Fruit fly (Drosophila melanogaster) whole organism, embryonic: ENCODE data around the gene CG1951.

ENCODE experiments used
- Atf3 ChIP-seq: fragments of 200-800 bp; sonication (Bioruptor generic); optimal IDR thresholded peaks from 3 replicates; lab custom pipeline; 2016; ENCODE audit warnings: missing biosample characterization, missing genetic modification characterization
- BtbVII ChIP-seq: fragments of 200-800 bp; sonication (Bioruptor generic); optimal IDR thresholded peaks from 3 replicates; lab custom pipeline; 2017; ENCODE audit warnings: missing biosample characterization, mild to moderate bottlenecking, missing genetic modification characterization
- CG10147 ChIP-seq: fragments of 200-800 bp; sonication (Bioruptor generic); optimal IDR thresholded peaks from 2 replicates; lab custom pipeline; 2019; ENCODE audit warnings: missing biosample characterization, mild to moderate bottlenecking, missing genetic modification characterization, moderate library complexity
- CG10543 ChIP-seq: fragments of 200-800 bp; sonication (Bioruptor generic); optimal IDR thresholded peaks from 3 replicates; lab custom pipeline; 2017; ENCODE audit warnings: missing biosample characterization, mild to moderate bottlenecking, missing genetic modification characterization, moderate library complexity
- CG11560 ChIP-seq: fragments of 200-800 bp; sonication (Bioruptor generic); IDR thresholded peaks from 3 replicates; pipeline ENCODE4 v1.3.6; 2022; ENCODE audit warnings: missing biosample characterization, missing genetic modification characterization
- CG12219 ChIP-seq: fragments of 200-800 bp; sonication (Bioruptor generic); optimal IDR thresholded peaks from 3 replicates; lab custom pipeline; 2018; ENCODE audit warnings: missing biosample characterization, mild to moderate bottlenecking, missing genetic modification characterization
- CG12236 ChIP-seq: fragments of 200-800 bp; sonication (Bioruptor generic); optimal IDR thresholded peaks from 2 replicates; lab custom pipeline; 2016; ENCODE audit warnings: missing biosample characterization, missing genetic modification characterization
- CG13424 ChIP-seq: fragments of 200-800 bp; sonication (Bioruptor generic); optimal IDR thresholded peaks from 2 replicates; lab custom pipeline; 2019; ENCODE audit warnings: missing biosample characterization, mild to moderate bottlenecking, missing genetic modification characterization, moderate library complexity
- CG14014 ChIP-seq: fragments of 200-800 bp; sonication (Bioruptor generic); IDR thresholded peaks from 2 replicates; pipeline ENCODE4 v1.3.6; 2022; ENCODE audit warnings: missing biosample characterization, missing genetic modification characterization
- CG15479 ChIP-seq: fragments of 200-800 bp; sonication (Bioruptor generic); optimal IDR thresholded peaks from 3 replicates; lab custom pipeline; 2019; ENCODE audit warnings: missing biosample characterization, mild to moderate bottlenecking, missing genetic modification characterization, moderate library complexity
- CG15514 ChIP-seq: fragments of 200-800 bp; sonication (Bioruptor generic); optimal IDR thresholded peaks from 3 replicates; lab custom pipeline; 2017; ENCODE audit warnings: missing biosample characterization, missing genetic modification characterization, mild to moderate bottlenecking, moderate library complexity, missing genetic modification reagents
- CG17385 ChIP-seq: fragments of 200-800 bp; sonication (Bioruptor generic); optimal IDR thresholded peaks from 3 replicates; lab custom pipeline; 2018; ENCODE audit warnings: missing biosample characterization, mild to moderate bottlenecking, missing genetic modification characterization
- CG30020 ChIP-seq: fragments of 200-800 bp; optimal IDR thresholded peaks from 2 replicates; lab custom pipeline; 2019; ENCODE audit warnings: missing biosample characterization, mild to moderate bottlenecking, missing genetic modification characterization, moderate library complexity
- CG4404 ChIP-seq: fragments of 200-800 bp; sonication (Bioruptor generic); IDR thresholded peaks from 2 replicates; pipeline ENCODE4 v1.3.6; 2022; ENCODE audit warnings: missing biosample characterization, missing genetic modification characterization
- CG6272 ChIP-seq: fragments of 200-800 bp; sonication (Bioruptor generic); IDR thresholded peaks from 2 replicates; pipeline ENCODE4 v1.3.6; 2022; ENCODE audit warnings: missing biosample characterization, missing genetic modification characterization
- CG6683 ChIP-seq: fragments of 200-800 bp; sonication (Bioruptor generic); optimal IDR thresholded peaks from 2 replicates; lab custom pipeline; 2017; ENCODE audit warnings: missing biosample characterization, mild to moderate bottlenecking, missing genetic modification characterization, missing genetic modification reagents
- CoRest ChIP-seq: fragments of 200-800 bp; sonication (Bioruptor generic); optimal IDR thresholded peaks from 3 replicates; lab custom pipeline; 2018; ENCODE audit warnings: missing biosample characterization, mild to moderate bottlenecking, missing genetic modification characterization, moderate library complexity
- Elba2 ChIP-seq: fragments of 200-800 bp; sonication (Bioruptor generic); optimal IDR thresholded peaks from 3 replicates; lab custom pipeline; 2016; ENCODE audit warnings: missing biosample characterization, missing genetic modification characterization
- Gug ChIP-seq: fragments of 200-800 bp; sonication (Bioruptor generic); IDR thresholded peaks from 4 replicates; pipeline ENCODE4 v1.3.6; 2022; ENCODE audit warnings: missing biosample characterization, missing genetic modification characterization
- HLH54F ChIP-seq: fragments of 200-800 bp; sonication (Bioruptor generic); optimal IDR thresholded peaks from 3 replicates; lab custom pipeline; 2016; ENCODE audit warnings: missing biosample characterization, missing genetic modification characterization
- Jarid2 ChIP-seq: fragments of 200-800 bp; sonication (Bioruptor generic); optimal IDR thresholded peaks from 3 replicates; lab custom pipeline; 2017; ENCODE audit warnings: mild to moderate bottlenecking, missing biosample characterization, missing genetic modification reagents, missing genetic modification characterization
- MBD-R2 ChIP-seq: fragments of 200-800 bp; sonication (Bioruptor generic); IDR thresholded peaks from 2 replicates; pipeline ENCODE4 v1.3.6; 2022; ENCODE audit warnings: missing biosample characterization, missing genetic modification characterization
- Myb ChIP-seq: fragments of 200-800 bp; sonication (Bioruptor generic); optimal IDR thresholded peaks from 2 replicates; lab custom pipeline; 2016; ENCODE audit warnings: missing biosample characterization, missing genetic modification characterization
- Oli ChIP-seq: fragments of 200-800 bp; sonication (Bioruptor generic); optimal IDR thresholded peaks from 2 replicates; lab custom pipeline; 2018; ENCODE audit warnings: missing biosample characterization, mild to moderate bottlenecking, missing genetic modification characterization, moderate library complexity
- Rx ChIP-seq: fragments of 200-800 bp; sonication (Bioruptor generic); IDR thresholded peaks from 2 replicates; pipeline ENCODE4 v1.3.6; 2022; ENCODE audit warnings: missing biosample characterization, missing genetic modification characterization
- Spps ChIP-seq: fragments of 200-800 bp; sonication (Bioruptor generic); optimal IDR thresholded peaks from 2 replicates; lab custom pipeline; 2018; ENCODE audit warnings: missing biosample characterization, mild to moderate bottlenecking, missing genetic modification characterization
- ac ChIP-seq: fragments of 200-800 bp; sonication (Bioruptor generic); optimal IDR thresholded peaks from 3 replicates; lab custom pipeline; 2017; ENCODE audit warnings: missing biosample characterization, mild to moderate bottlenecking, missing genetic modification characterization
- bowl ChIP-seq: fragments of 200-800 bp; sonication (Bioruptor generic); IDR thresholded peaks from 2 replicates; pipeline ENCODE4 v1.3.6; 2022; ENCODE audit warnings: missing biosample characterization, missing genetic modification characterization
- caup ChIP-seq: fragments of 200-800 bp; sonication (Bioruptor generic); optimal IDR thresholded peaks from 3 replicates; lab custom pipeline; 2017; ENCODE audit warnings: missing biosample characterization, mild to moderate bottlenecking, missing genetic modification characterization, moderate library complexity; ENCODE audit not compliant: severe bottlenecking
- chif ChIP-seq, 2 experiments: fragments of 200-800 bp; sonication (Bioruptor generic); optimal IDR thresholded peaks; 3 replicates each; lab custom pipeline; 2016; ENCODE audit warnings: missing biosample characterization in 2 of 2, missing genetic modification characterization in 2 of 2
- ci ChIP-seq: fragments of 200-800 bp; sonication (Bioruptor generic); IDR thresholded peaks from 3 replicates; pipeline ENCODE4 v1.3.6; 2022; ENCODE audit warnings: missing biosample characterization, missing genetic modification characterization
- dmrt99B ChIP-seq: fragments of 200-800 bp; sonication (Bioruptor generic); optimal IDR thresholded peaks from 2 replicates; lab custom pipeline; 2018; ENCODE audit warnings: missing biosample characterization, mild to moderate bottlenecking, missing genetic modification characterization, moderate library complexity
- gsb ChIP-seq: fragments of 200-800 bp; sonication (Bioruptor generic); IDR thresholded peaks from 2 replicates; pipeline ENCODE4 v1.3.6; 2022; ENCODE audit warnings: missing biosample characterization, missing genetic modification characterization
- jumu ChIP-seq: fragments of 200-800 bp; sonication (Bioruptor generic); optimal IDR thresholded peaks from 3 replicates; lab custom pipeline; 2016; ENCODE audit warnings: missing biosample characterization, missing genetic modification characterization
- ken ChIP-seq: fragments of 200-800 bp; sonication (Bioruptor generic); IDR thresholded peaks from 3 replicates; pipeline ENCODE4 v1.3.6; 2022; ENCODE audit warnings: missing biosample characterization, missing genetic modification characterization
- knrl ChIP-seq: fragments of 200-800 bp; sonication (Bioruptor generic); IDR thresholded peaks from 3 replicates; pipeline ENCODE4 v1.3.6; 2022; ENCODE audit warnings: missing biosample characterization, missing genetic modification characterization; ENCODE audit not compliant: partially characterized antibody
- lov ChIP-seq, 2 experiments: fragments of 200-800 bp in 1 of 2; fragments of >200 bp in 1 of 2; sonication (Bioruptor generic) in 1 of 2; IDR thresholded peaks in 1 of 2; optimal IDR thresholded peaks in 1 of 2; 2 replicates in 1 of 2; 3 replicates in 1 of 2; pipeline versions ENCODE4 v1.3.6 to Lab custom; 2017 to 2022; ENCODE audit warnings: missing biosample characterization in 1 of 2, missing genetic modification characterization in 1 of 2
- nerfin-2 ChIP-seq: fragments of 200-800 bp; sonication (Bioruptor generic); IDR thresholded peaks from 2 replicates; pipeline ENCODE4 v1.3.6; 2022; ENCODE audit warnings: missing biosample characterization, missing genetic modification characterization; ENCODE audit not compliant: partially characterized antibody
- oc ChIP-seq: fragments of 200-800 bp; sonication (Bioruptor generic); optimal IDR thresholded peaks from 2 replicates; lab custom pipeline; 2018; ENCODE audit warnings: missing biosample characterization, mild to moderate bottlenecking, missing genetic modification characterization, moderate library complexity
- odd ChIP-seq: fragments of 200-800 bp; sonication (Bioruptor generic); optimal IDR thresholded peaks from 2 replicates; lab custom pipeline; 2017; ENCODE audit warnings: missing biosample characterization, mild to moderate bottlenecking, missing genetic modification characterization
- pfk ChIP-seq: fragments of 200-800 bp; sonication (Bioruptor generic); optimal IDR thresholded peaks from 2 replicates; lab custom pipeline; 2018; ENCODE audit warnings: missing biosample characterization, mild to moderate bottlenecking, missing genetic modification characterization, moderate library complexity
- psq ChIP-seq: fragments of 200-800 bp; sonication (Bioruptor generic); optimal IDR thresholded peaks from 2 replicates; lab custom pipeline; 2017; ENCODE audit warnings: missing biosample characterization, missing genetic modification characterization
- salm ChIP-seq: fragments of 200-800 bp; sonication (Bioruptor generic); optimal IDR thresholded peaks from 2 replicates; lab custom pipeline; 2018; ENCODE audit warnings: missing biosample characterization, mild to moderate bottlenecking, missing genetic modification characterization
- sim ChIP-seq: fragments of 200-800 bp; sonication (Bioruptor generic); IDR thresholded peaks from 2 replicates; pipeline ENCODE4 v1.3.6; 2022; ENCODE audit warnings: missing biosample characterization, missing genetic modification characterization
- sug ChIP-seq: fragments of 200-800 bp; optimal IDR thresholded peaks from 2 replicates; lab custom pipeline; 2019; ENCODE audit warnings: missing biosample characterization, mild to moderate bottlenecking, missing genetic modification characterization, moderate library complexity
- trh ChIP-seq: fragments of 200-800 bp; sonication (Bioruptor generic); optimal IDR thresholded peaks from 2 replicates; lab custom pipeline; 2016; ENCODE audit warnings: missing biosample characterization, missing genetic modification characterization
- unc-4 ChIP-seq: fragments of 200-800 bp; sonication (Bioruptor generic); IDR thresholded peaks from 2 replicates; pipeline ENCODE4 v1.3.6; 2022; ENCODE audit warnings: missing biosample characterization, missing genetic modification characterization; ENCODE audit not compliant: partially characterized antibody
- yki ChIP-seq: fragments of >200 bp; optimal IDR thresholded peaks from 3 replicates; lab custom pipeline; 2018

Gene CG1951

dm6 chr3R:29033909-29034629 lies 7.0 kb downstream of the CG1951 start, which contains the start of the genes beta4GalNAcTB and Cpsf100 (continued):
- TF ChIP-seq CG15479 (GFP tag; lab: Kevin White, UChicago) (no peak), Myb (GFP tag; lab: Kevin White, UChicago) (peak; percentile 17), sug (peak; percentile 69), CoRest (tag; lab: Kevin White, UChicago) (peak; percentile 87), dmrt99B (tag; lab: Kevin White, UChicago) (peak; percentile 72), MBD-R2 (peak; percentile 89), Oli (tag; lab: Kevin White, UChicago) (peak; percentile 78), CG30020 (tag; lab: Kevin White, UChicago) (peak; percentile 52), CG6683 (peak; percentile 25), yki (lab: Kevin White, UChicago) (no peak), bowl (no peak), CG6272 (GFP tag; lab: Robert Waterston, UW) (peak; percentile 70), Gug (GFP tag; lab: Robert Waterston, UW) (peak; percentile 71), Rx (GFP tag; lab: Robert Waterston, UW) (peak; percentile 48), CG4404 (GFP tag; lab: Robert Waterston, UW) (peak; percentile 67), jumu (GFP tag; lab: Kevin White, UChicago) (peak; percentile 51), unc-4 (GFP tag; lab: Robert Waterston, UW) (no peak), CG10543 (GFP tag; lab: Kevin White, UChicago) (peak; percentile 66), gsb (GFP tag; lab: Robert Waterston, UW) (no peak; the same call in 1 of the 2 replicates), Elba2 (peak; percentile 11), ken (GFP tag; lab: Robert Waterston, UW) (peak; percentile 59; the same call in 1 of the 3 replicates), caup (GFP tag; lab: Kevin White, UChicago) (peak; percentile 32), CG17385 (GFP tag; lab: Kevin White, UChicago) (peak; percentile 69), chif (GFP tag; optimal IDR thresholded peaks at IDR 0.05; lab: Kevin White, UChicago) (peak; percentile 38 to 66), knrl (GFP tag; lab: Robert Waterston, UW) (no peak), CG10147 (peak; percentile 65), CG12236 (GFP tag; lab: Kevin White, UChicago) (no peak), ci (GFP tag; lab: Robert Waterston, UW) (0 out of 3 replicates have a peak, but pooled peaks have one; percentile 32), CG13424 (tag; lab: Kevin White, UChicago) (peak; percentile 71), HLH54F (GFP tag; lab: Kevin White, UChicago) (peak; percentile 68), nerfin-2 (GFP tag; lab: Robert Waterston, UW) (no peak), Jarid2 (GFP tag; lab: Kevin White, UChicago) (peak; percentile 11), CG14014 (GFP tag; lab: Robert Waterston, UW) (peak; percentile 49; the same call in 1 of the 2 replicates), Atf3 (GFP tag; lab: Kevin White, UChicago) (peak; percentile 10), CG11560 (tag; lab: Robert Waterston, UW) (0 out of 3 replicates have a peak, but pooled peaks have one; percentile 42), sim (GFP tag; lab: Robert Waterston, UW) (no peak), ac (GFP tag; lab: Kevin White, UChicago) (no peak), pfk (GFP tag; lab: Kevin White, UChicago) (no peak), oc (tag; lab: Kevin White, UChicago) (no peak), trh (peak; percentile 21), Spps (tag; lab: Kevin White, UChicago) (peak; percentile 1), lov (optimal IDR thresholded peaks at IDR 0.05; lab: Kevin White, UChicago) (no peak), lov (GFP tag; IDR thresholded peaks at IDR 0.05; lab: Robert Waterston, UW) (no peak), salm (tag; lab: Kevin White, UChicago) (no peak), odd (GFP tag; lab: Kevin White, UChicago) (no peak), CG12219 (no peak), CG15514 (GFP tag; lab: Kevin White, UChicago) (peak; percentile 8), BtbVII (peak; percentile 43), psq (GFP tag; lab: Kevin White, UChicago) (peak; percentile 9)
